Worm (Caenorhabditis elegans): Measurements from ENCODE around the gene del-5.

The del-5 gene

ce11 chrX:10963453-10964046 is 44.4 kb downstream of the del-5 start, which contains the start of gene nas-10:
Gene nas-10 (minus strand): TSS chrX:10963503.
- peak; percentile 90 for TF ChIP-seq him-1 (tag; optimal IDR thresholded peaks at IDR 0.05)
- TF ChIP-seq somi-1 (GFP tag; optimal IDR thresholded peaks at IDR 0.05): peak; percentile 9
- no peak for TF ChIP-seq hlh-26 (GFP tag; conservative IDR thresholded peaks at IDR 0.05)
- TF ChIP-seq athp-1 (tag; optimal IDR thresholded peaks at IDR 0.05): peak; percentile 41
- TF ChIP-seq sptf-2 (GFP tag; optimal IDR thresholded peaks at IDR 0.05): peak; percentile 2
- TF ChIP-seq snpc-3.4 (tag; optimal IDR thresholded peaks at IDR 0.05): peak; percentile 87
- TF ChIP-seq hlh-12 (tag; optimal IDR thresholded peaks at IDR 0.05): peak; percentile 34
- peak; percentile 72; the same call in 1 of the 2 replicates for TF ChIP-seq ceh-40 (GFP tag; IDR thresholded peaks at IDR 0.05)
- TF ChIP-seq bed-1 (GFP tag; IDR thresholded peaks at IDR 0.05): peak; percentile 75; the same call in 1 of the 2 replicates
- TF ChIP-seq B0336.3 (GFP tag; IDR thresholded peaks at IDR 0.05): no peak
- TF ChIP-seq F57C9.4 (tag; optimal IDR thresholded peaks at IDR 0.05): peak; percentile 7
- no peak for TF ChIP-seq xnd-1 (tag; optimal IDR thresholded peaks at IDR 0.05)
- peak; percentile 64 for TF ChIP-seq B0035.1 (tag; optimal IDR thresholded peaks at IDR 0.05)
- TF ChIP-seq snpc-4 (GFP tag; optimal IDR thresholded peaks at IDR 0.05): peak; percentile 83
- TF ChIP-seq snpc-4 (tag; optimal IDR thresholded peaks at IDR 0.05): peak in 1 of 4 experiments; percentile 78
- no peak for TF ChIP-seq ceh-79 (tag; optimal IDR thresholded peaks at IDR 0.05)
- peak; percentile 73 for TF ChIP-seq D2030.7 (GFP tag; IDR thresholded peaks at IDR 0.05)
- peak; percentile 65 for TF ChIP-seq F52B5.7 (tag; optimal IDR thresholded peaks at IDR 0.05)
- TF ChIP-seq aptf-2 (GFP tag; conservative IDR thresholded peaks at IDR 0.05): 0 out of 2 replicates have a peak, but pooled peaks have one; percentile 25
- TF ChIP-seq nfyb-1 (GFP tag; IDR thresholded peaks at IDR 0.05): peak; percentile 85
- no peak; the same call in 1 of the 2 replicates for TF ChIP-seq dox-1 (GFP tag; IDR thresholded peaks at IDR 0.05)
- peak; percentile 69 for TF ChIP-seq ztf-18 (tag; optimal IDR thresholded peaks at IDR 0.05)
- TF ChIP-seq ceh-58 (GFP tag; IDR thresholded peaks at IDR 0.05): 0 out of 2 replicates have a peak, but pooled peaks have one; percentile 47
- TF ChIP-seq Y53F4B.3 (GFP tag; IDR thresholded peaks at IDR 0.05): 0 out of 2 replicates have a peak, but pooled peaks have one; percentile 5
- TF ChIP-seq zim-3 (tag; optimal IDR thresholded peaks at IDR 0.05): peak; percentile 2
- TF ChIP-seq Y67H2A.10 (GFP tag; conservative IDR thresholded peaks at IDR 0.05): no peak
- TF ChIP-seq hrde-1 (tag; optimal IDR thresholded peaks at IDR 0.05; ENCODE audit: borderline replicate concordance): peak; percentile 73
- TF ChIP-seq Y79H2A.3 (GFP tag; conservative IDR thresholded peaks at IDR 0.05): no peak
- peak; percentile 59 for TF ChIP-seq nhr-27 (tag; optimal IDR thresholded peaks at IDR 0.05)
- TF ChIP-seq snpc-1.1 (tag; optimal IDR thresholded peaks at IDR 0.05; ENCODE audit: insufficient read depth): peak; percentile 58
- TF ChIP-seq let-607 (tag; optimal IDR thresholded peaks at IDR 0.05): peak; percentile 54 to 56
- TF ChIP-seq ets-4 (GFP tag; optimal IDR thresholded peaks at IDR 0.05): peak; percentile 56
- TF ChIP-seq chd-7 (tag; optimal IDR thresholded peaks at IDR 0.05): peak; percentile 53
- TF ChIP-seq lsy-27 (tag; optimal IDR thresholded peaks at IDR 0.05; ENCODE audit: borderline replicate concordance, insufficient read depth): peak; percentile 26
- peak; percentile 89 for TF ChIP-seq die-1 (tag; optimal IDR thresholded peaks at IDR 0.05)
- 0 out of 2 replicates have a peak, but pooled peaks have one; percentile 11 for TF ChIP-seq aptf-3 (GFP tag; IDR thresholded peaks at IDR 0.05)
- peak; percentile 37 for TF ChIP-seq ztf-26 (tag; optimal IDR thresholded peaks at IDR 0.05)
- TF ChIP-seq T07F8.4 (tag; optimal IDR thresholded peaks at IDR 0.05): peak; percentile 39
- TF ChIP-seq ceh-100 (GFP tag; IDR thresholded peaks at IDR 0.05): no peak
- TF ChIP-seq nfya-2 (GFP tag; IDR thresholded peaks at IDR 0.05): no peak
- TF ChIP-seq T26A5.8 (tag; optimal IDR thresholded peaks at IDR 0.05): peak; percentile 27
- TF ChIP-seq C06A6.2 (GFP tag; conservative IDR thresholded peaks at IDR 0.05): no peak
- peak; percentile 69 for TF ChIP-seq attf-5 (GFP tag; optimal IDR thresholded peaks at IDR 0.05)
- peak; percentile 40 for TF ChIP-seq mel-28 (tag; optimal IDR thresholded peaks at IDR 0.05; ENCODE audit: borderline replicate concordance)
- no peak for TF ChIP-seq lin-40 (tag; optimal IDR thresholded peaks at IDR 0.05)
- TF ChIP-seq cebp-2 (GFP tag; IDR thresholded peaks at IDR 0.05): 0 out of 2 replicates have a peak, but pooled peaks have one; percentile 38
- TF ChIP-seq mes-4 (tag; optimal IDR thresholded peaks at IDR 0.05): peak; percentile 89

Measured in whole organism, young adult.